Fruit fly (Drosophila melanogaster) whole organism, prepupa: ENCODE results near the gene CG42507.

Source experiments
- CG10669 ChIP-seq: fragments of 200-800 bp; sonication (Bioruptor generic); optimal IDR thresholded peaks from 3 replicates; lab custom pipeline; 2018; ENCODE audit warnings: missing biosample characterization, mild to moderate bottlenecking, missing genetic modification characterization, moderate library complexity
- CG11294 ChIP-seq: fragments of 200-800 bp; sonication (Bioruptor generic); IDR thresholded peaks from 2 replicates; pipeline ENCODE4 v1.3.6; 2022; ENCODE audit warnings: missing biosample characterization, missing genetic modification characterization
- CG11762 ChIP-seq: fragments of 200-800 bp; sonication (Bioruptor generic); optimal IDR thresholded peaks from 3 replicates; lab custom pipeline; 2016; ENCODE audit warnings: missing biosample characterization, missing genetic modification characterization; ENCODE audit not compliant: insufficient read depth
- CG11902 ChIP-seq: fragments of 200-800 bp; sonication (Bioruptor generic); optimal IDR thresholded peaks from 3 replicates; lab custom pipeline; 2016; ENCODE audit warnings: missing biosample characterization, missing genetic modification characterization
- CG15336 ChIP-seq: fragments of 200-800 bp; sonication (Bioruptor generic); IDR thresholded peaks from 2 replicates; pipeline ENCODE4 v1.3.6; 2022; ENCODE audit warnings: missing biosample characterization, missing genetic modification characterization
- CG16779 ChIP-seq: fragments of 200-800 bp; sonication (Bioruptor generic); optimal IDR thresholded peaks from 3 replicates; lab custom pipeline; 2017; ENCODE audit warnings: missing biosample characterization, mild to moderate bottlenecking, missing genetic modification characterization
- CG31627 ChIP-seq: fragments of 200-800 bp; sonication (Bioruptor generic); optimal IDR thresholded peaks from 3 replicates; lab custom pipeline; 2016; ENCODE audit warnings: missing biosample characterization, missing genetic modification characterization
- CG32006 ChIP-seq: fragments of 200-800 bp; sonication (Bioruptor generic); optimal IDR thresholded peaks from 3 replicates; lab custom pipeline; 2017; ENCODE audit warnings: missing biosample characterization, mild to moderate bottlenecking, missing genetic modification characterization
- CG34406 ChIP-seq: fragments of 200-800 bp; sonication (Bioruptor generic); optimal IDR thresholded peaks from 3 replicates; lab custom pipeline; 2016; ENCODE audit warnings: missing biosample characterization, missing genetic modification characterization
- CG6163 ChIP-seq: fragments of 200-800 bp; sonication (Bioruptor generic); IDR thresholded peaks from 3 replicates; pipeline ENCODE4 v1.3.6; 2022; ENCODE audit warnings: missing biosample characterization, missing genetic modification characterization
- CG6276 ChIP-seq: fragments of 200-800 bp; sonication (Bioruptor generic); optimal IDR thresholded peaks from 2 replicates; lab custom pipeline; 2017; ENCODE audit warnings: missing biosample characterization, mild to moderate bottlenecking, missing genetic modification characterization
- CG8319 ChIP-seq: fragments of 200-800 bp; sonication (Bioruptor generic); optimal IDR thresholded peaks from 3 replicates; lab custom pipeline; 2016; ENCODE audit warnings: missing biosample characterization, missing genetic modification characterization
- Eip75B ChIP-seq: fragments of 200-800 bp; sonication (Bioruptor generic); optimal IDR thresholded peaks from 3 replicates; lab custom pipeline; 2016; ENCODE audit warnings: missing biosample characterization, missing genetic modification characterization
- Eip78C ChIP-seq: fragments of 200-800 bp; sonication (Bioruptor generic); peaks from one replicate; lab custom pipeline; 2016; ENCODE audit warnings: missing biosample characterization, missing genetic modification characterization
- Eip93F ChIP-seq: fragments of 200-800 bp; sonication (Bioruptor generic); optimal IDR thresholded peaks from 2 replicates; lab custom pipeline; 2016; ENCODE audit warnings: missing biosample characterization, mild to moderate bottlenecking, missing genetic modification characterization
- Gug ChIP-seq: fragments of 200-800 bp; sonication (Bioruptor generic); IDR thresholded peaks from 2 replicates; pipeline ENCODE4 v1.3.6; 2022; ENCODE audit warnings: missing biosample characterization, missing genetic modification characterization
- Hr38 ChIP-seq: sonication (Bioruptor generic); optimal IDR thresholded peaks from 2 replicates; lab custom pipeline; 2016; ENCODE audit warnings: missing biosample characterization, missing genetic modification characterization
- Met ChIP-seq: fragments of 200-800 bp; sonication (Bioruptor generic); optimal IDR thresholded peaks from 3 replicates; lab custom pipeline; 2016; ENCODE audit warnings: missing biosample characterization, missing genetic modification characterization
- OdsH ChIP-seq: fragments of 200-800 bp; sonication (Bioruptor generic); optimal IDR thresholded peaks from 3 replicates; lab custom pipeline; 2016; ENCODE audit warnings: missing biosample characterization, missing genetic modification characterization
- Sox15 ChIP-seq: fragments of 200-800 bp; sonication (Bioruptor generic); optimal IDR thresholded peaks from 3 replicates; lab custom pipeline; 2016; ENCODE audit warnings: missing biosample characterization, missing genetic modification characterization
- achi ChIP-seq: fragments of 200-800 bp; sonication (Bioruptor generic); optimal IDR thresholded peaks from 3 replicates; lab custom pipeline; 2016; ENCODE audit warnings: missing biosample characterization, missing genetic modification characterization
- cyc ChIP-seq: fragments of 200-800 bp; sonication (Bioruptor generic); optimal IDR thresholded peaks from 3 replicates; lab custom pipeline; 2016; ENCODE audit warnings: missing biosample characterization, missing genetic modification characterization
- dac ChIP-seq: fragments of 200-800 bp; sonication (Bioruptor generic); optimal IDR thresholded peaks from 2 replicates; lab custom pipeline; 2017; ENCODE audit warnings: missing biosample characterization, mild to moderate bottlenecking, missing genetic modification characterization
- dsx ChIP-seq: fragments of 200-800 bp; optimal IDR thresholded peaks from 3 replicates; lab custom pipeline; 2019; ENCODE audit warnings: missing biosample characterization, mild to moderate bottlenecking, missing genetic modification characterization, moderate library complexity; ENCODE audit not compliant: poor library complexity, severe bottlenecking
- esn ChIP-seq: fragments of 200-800 bp; sonication (Bioruptor generic); optimal IDR thresholded peaks from 2 replicates; lab custom pipeline; 2016; ENCODE audit warnings: missing biosample characterization, mild to moderate bottlenecking, missing genetic modification characterization, moderate library complexity
- fd59A ChIP-seq: fragments of 200-800 bp; sonication (Bioruptor generic); optimal IDR thresholded peaks from 2 replicates; lab custom pipeline; 2017; ENCODE audit warnings: missing biosample characterization, mild to moderate bottlenecking, missing genetic modification characterization, missing genetic modification reagents
- fd85E ChIP-seq: fragments of 200-800 bp; sonication (Bioruptor generic); optimal IDR thresholded peaks from 3 replicates; lab custom pipeline; 2016; ENCODE audit warnings: missing biosample characterization, missing genetic modification characterization
- fkh ChIP-seq: fragments of 200-800 bp; sonication (Bioruptor generic); optimal IDR thresholded peaks from 3 replicates; lab custom pipeline; 2017; ENCODE audit warnings: missing biosample characterization, mild to moderate bottlenecking, missing genetic modification characterization, moderate library complexity
- pdm3 ChIP-seq: fragments of 200-800 bp; sonication (Bioruptor generic); optimal IDR thresholded peaks from 3 replicates; lab custom pipeline; 2016; ENCODE audit warnings: missing biosample characterization, missing genetic modification characterization
- salr ChIP-seq, 2 experiments: fragments of 200-800 bp; sonication (Bioruptor generic); optimal IDR thresholded peaks; 3 replicates each; lab custom pipeline; 2016 to 2018; ENCODE audit warnings: missing biosample characterization in 2 of 2, missing genetic modification characterization in 2 of 2, mild to moderate bottlenecking in 1 of 2
- ss ChIP-seq, 2 experiments: fragments of 200-800 bp; sonication (Bioruptor generic); optimal IDR thresholded peaks; 2 replicates in 1 of 2; 3 replicates in 1 of 2; lab custom pipeline; 2017 to 2018; ENCODE audit warnings: mild to moderate bottlenecking in 2 of 2, missing biosample characterization in 2 of 2, missing genetic modification characterization in 2 of 2, moderate library complexity in 1 of 2
- svp ChIP-seq: fragments of 200-800 bp; sonication (Bioruptor generic); peaks from one replicate; lab custom pipeline; 2016; ENCODE audit warnings: missing biosample characterization, missing genetic modification characterization
- topi ChIP-seq: fragments of 200-800 bp; sonication (Bioruptor generic); optimal IDR thresholded peaks from 3 replicates; lab custom pipeline; 2016; ENCODE audit warnings: missing biosample characterization, missing genetic modification characterization
- vri ChIP-seq: fragments of 200-800 bp; sonication (Bioruptor generic); optimal IDR thresholded peaks from 3 replicates; lab custom pipeline; 2016; ENCODE audit warnings: missing biosample characterization, mild to moderate bottlenecking, missing genetic modification characterization

Gene CG42507

DNA sequence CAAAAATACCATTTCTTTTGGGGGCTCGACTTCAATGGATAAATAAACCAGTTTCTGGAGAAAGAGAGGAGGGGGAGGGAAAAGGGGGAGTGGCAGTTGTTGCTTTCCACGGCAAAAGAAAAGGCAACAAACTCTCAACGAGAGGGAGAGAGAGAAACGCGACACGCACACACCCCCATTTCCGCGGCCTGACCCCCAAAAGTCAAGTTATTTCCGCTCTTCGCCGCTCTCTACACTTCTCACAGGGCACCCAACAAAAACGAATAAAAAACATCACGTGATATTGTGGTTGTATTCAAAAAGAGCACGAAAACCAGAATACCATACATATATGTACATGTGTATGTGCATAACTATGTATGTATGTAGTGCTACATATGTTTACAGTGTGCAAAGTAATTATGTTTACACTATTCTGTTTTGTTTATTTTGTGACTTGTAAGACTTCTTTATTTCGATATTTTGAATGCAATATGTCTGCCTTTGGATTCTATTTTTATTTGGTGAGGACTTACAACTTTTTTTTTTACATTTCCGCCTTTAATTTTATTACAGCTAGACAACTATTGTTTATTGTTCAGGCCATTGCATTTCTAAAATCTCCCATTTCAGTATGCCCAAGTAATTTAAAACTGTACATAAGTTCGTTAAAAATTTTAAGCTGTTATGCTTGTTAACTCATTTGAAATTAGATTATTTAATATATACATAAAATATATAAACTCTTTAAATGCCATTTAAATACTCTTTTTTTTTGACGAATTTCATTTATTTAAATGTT is 23.5 kb upstream of the CG42507 start (continued):
- TF ChIP-seq topi (GFP tag; lab: Kevin White, UChicago) (peak; percentile 58), OdsH (GFP tag; lab: Kevin White, UChicago) (peak; percentile 63), dsx (GFP tag; lab: Kevin White, UChicago) (peak; percentile 68), CG11762 (GFP tag; lab: Kevin White, UChicago) (peak; percentile 53), CG34406 (GFP tag; lab: Kevin White, UChicago) (peak; percentile 72), achi (GFP tag; lab: Kevin White, UChicago) (peak; percentile 53), CG6163 (peak; percentile 80), Eip93F (GFP tag; lab: Kevin White, UChicago) (no peak), cyc (GFP tag; lab: Kevin White, UChicago) (peak; percentile 59)

DNA sequence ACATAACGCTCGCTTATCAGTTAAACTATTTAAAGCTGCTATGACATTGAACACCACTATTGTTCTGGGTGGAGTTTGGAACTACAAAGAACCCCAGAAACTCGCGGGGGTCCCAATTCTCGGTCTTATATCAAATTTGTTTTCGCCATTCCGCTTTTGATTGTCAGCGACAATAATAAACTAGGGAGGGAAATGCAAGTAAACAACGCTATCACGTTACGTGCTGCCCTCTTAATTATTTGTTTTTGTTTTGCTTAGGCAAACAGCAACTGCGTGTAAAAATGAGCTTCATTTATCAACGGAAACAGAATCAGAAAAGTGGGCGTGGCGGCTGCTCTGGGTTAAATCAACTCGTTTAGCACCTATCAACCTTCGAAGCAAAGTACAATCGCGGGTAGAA is 22.4 kb upstream of the CG42507 start:
- TF ChIP-seq CG32006 (GFP tag; lab: Kevin White, UChicago): no peak
- TF ChIP-seq Sox15 (GFP tag; lab: Kevin White, UChicago): no peak
- peak; percentile 21 for TF ChIP-seq vri (GFP tag; lab: Kevin White, UChicago)
- no peak for TF ChIP-seq CG31627 (GFP tag; lab: Kevin White, UChicago)
- TF ChIP-seq CG16779: peak; percentile 28
- no peak for TF ChIP-seq CG15336
- no peak for TF ChIP-seq Eip75B (GFP tag; lab: Kevin White, UChicago)
- TF ChIP-seq Gug (GFP tag; lab: Robert Waterston, UW): no peak
- no peak for TF ChIP-seq CG11294 (GFP tag; lab: Robert Waterston, UW)
- TF ChIP-seq fd59A (GFP tag; lab: Kevin White, UChicago): no peak
- no peak for TF ChIP-seq Hr38 (GFP tag; lab: Kevin White, UChicago)
- peak; percentile 52 for TF ChIP-seq svp (GFP tag; lab: Kevin White, UChicago)
- no peak for TF ChIP-seq dsx (GFP tag; lab: Kevin White, UChicago)
- TF ChIP-seq CG10669: no peak
- no peak for TF ChIP-seq salr (GFP tag; optimal IDR thresholded peaks at IDR 0.05; lab: Kevin White, UChicago)
- no peak for TF ChIP-seq esn
- no peak for TF ChIP-seq fd85E
- TF ChIP-seq dac (GFP tag; lab: Kevin White, UChicago): no peak
- TF ChIP-seq CG8319 (GFP tag; lab: Kevin White, UChicago): no peak
- TF ChIP-seq CG11902 (GFP tag; lab: Kevin White, UChicago): no peak
- TF ChIP-seq fkh (GFP tag; lab: Kevin White, UChicago): peak; percentile 92
- TF ChIP-seq pdm3 (GFP tag; lab: Kevin White, UChicago): no peak
- no peak for TF ChIP-seq topi (GFP tag; lab: Kevin White, UChicago)
- no peak for TF ChIP-seq ss (GFP tag; optimal IDR thresholded peaks at IDR 0.05; lab: Kevin White, UChicago)

DNA sequence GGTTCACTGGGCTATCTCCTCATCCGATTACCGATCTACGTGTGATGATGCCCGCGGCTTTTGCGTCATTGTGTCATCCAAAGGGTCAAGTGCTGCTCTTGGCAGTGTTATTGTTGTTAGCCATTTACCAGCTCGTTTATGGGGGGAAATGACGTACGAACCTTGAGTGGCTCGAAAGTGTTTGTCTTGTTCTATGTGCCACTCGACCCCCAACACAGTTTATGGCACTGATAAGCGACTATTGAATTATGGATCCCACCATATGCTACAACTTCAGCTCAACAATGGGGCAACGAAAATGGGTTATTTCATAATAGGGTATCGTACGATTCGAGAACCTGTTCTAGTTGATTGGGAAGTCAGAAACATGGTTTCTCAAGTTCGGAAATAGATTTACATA is 21.5 kb upstream of the CG42507 start:
- no peak for TF ChIP-seq Met (GFP tag; lab: Kevin White, UChicago)
- peak; percentile 88 for TF ChIP-seq svp (GFP tag; lab: Kevin White, UChicago)
- TF ChIP-seq Eip78C: peak; percentile 41
- TF ChIP-seq CG6276 (GFP tag; lab: Kevin White, UChicago): no peak
